Fruit fly (Drosophila melanogaster) whole organism, embryonic: ENCODE data around the gene CG7296.
A peak's percentile ranks its signal among the peaks of the same experiment; 100 is the strongest.

Experiments
- ATbp ChIP-seq: fragments of 200-800 bp; sonication (Bioruptor generic); optimal IDR thresholded peaks from 2 replicates; lab custom pipeline; 2017; ENCODE audit warnings: missing biosample characterization, mild to moderate bottlenecking, missing genetic modification characterization, missing genetic modification reagents
- Bdp1 ChIP-seq: fragments of 200-800 bp; sonication (Bioruptor generic); optimal IDR thresholded peaks from 3 replicates; lab custom pipeline; 2016; ENCODE audit warnings: missing biosample characterization, missing genetic modification characterization
- Bteb2 ChIP-seq: fragments of 200-800 bp; sonication (Bioruptor generic); optimal IDR thresholded peaks from 2 replicates; lab custom pipeline; 2016; ENCODE audit warnings: missing biosample characterization, missing genetic modification characterization
- CG11696 ChIP-seq: fragments of 200-800 bp; sonication (Bioruptor generic); IDR thresholded peaks from 2 replicates; pipeline ENCODE4 v1.3.6; 2022; ENCODE audit warnings: missing biosample characterization, missing genetic modification characterization
- CG12219 ChIP-seq: fragments of 200-800 bp; sonication (Bioruptor generic); optimal IDR thresholded peaks from 3 replicates; lab custom pipeline; 2018; ENCODE audit warnings: missing biosample characterization, mild to moderate bottlenecking, missing genetic modification characterization
- CG12391 ChIP-seq: fragments of 200-800 bp; sonication (Bioruptor generic); optimal IDR thresholded peaks from 3 replicates; lab custom pipeline; 2018; ENCODE audit warnings: missing biosample characterization, mild to moderate bottlenecking, missing genetic modification characterization, moderate library complexity
- CG12942 ChIP-seq: fragments of 200-800 bp; sonication (Bioruptor generic); optimal IDR thresholded peaks from 3 replicates; lab custom pipeline; 2016; ENCODE audit warnings: missing biosample characterization, missing genetic modification characterization
- CG13624 ChIP-seq: fragments of 200-800 bp; sonication (Bioruptor generic); optimal IDR thresholded peaks from 2 replicates; lab custom pipeline; 2016; ENCODE audit warnings: missing biosample characterization, missing genetic modification characterization
- CG14710 ChIP-seq: fragments of 200-800 bp; sonication (Bioruptor generic); optimal IDR thresholded peaks from 3 replicates; lab custom pipeline; 2019; ENCODE audit warnings: missing biosample characterization, mild to moderate bottlenecking, missing genetic modification characterization, moderate library complexity
- CG15073 ChIP-seq: fragments of 200-800 bp; sonication (Bioruptor generic); optimal IDR thresholded peaks from 2 replicates; lab custom pipeline; 2016; ENCODE audit warnings: missing biosample characterization, missing genetic modification characterization
- CG16815 ChIP-seq: fragments of 200-800 bp; sonication (Bioruptor generic); optimal IDR thresholded peaks from 3 replicates; lab custom pipeline; 2017; ENCODE audit warnings: missing biosample characterization, mild to moderate bottlenecking, missing genetic modification characterization
- CG18764 ChIP-seq: fragments of 200-800 bp; sonication (Bioruptor generic); optimal IDR thresholded peaks from 3 replicates; lab custom pipeline; 2016; ENCODE audit warnings: missing biosample characterization, missing genetic modification characterization
- CG2889 ChIP-seq: fragments of 200-800 bp; sonication (Bioruptor generic); IDR thresholded peaks from 3 replicates; pipeline ENCODE4 v1.3.6; 2022; ENCODE audit warnings: missing biosample characterization, missing genetic modification characterization
- CG31224 ChIP-seq: fragments of 200-800 bp; sonication (Bioruptor generic); IDR thresholded peaks from 2 replicates; pipeline ENCODE4 v1.3.6; 2022; ENCODE audit warnings: missing biosample characterization, missing genetic modification characterization
- CG32532 ChIP-seq: fragments of 200-800 bp; sonication (Bioruptor generic); IDR thresholded peaks from 2 replicates; pipeline ENCODE4 v1.3.6; 2022; ENCODE audit warnings: missing biosample characterization, missing genetic modification characterization
- CG3995 ChIP-seq: fragments of 200-800 bp; sonication (Bioruptor generic); optimal IDR thresholded peaks from 3 replicates; lab custom pipeline; 2016; ENCODE audit warnings: missing biosample characterization, missing genetic modification characterization
- CG4424 ChIP-seq: fragments of 200-800 bp; sonication (Bioruptor generic); optimal IDR thresholded peaks from 3 replicates; lab custom pipeline; 2016; ENCODE audit warnings: missing biosample characterization, missing genetic modification characterization
- CG7987 ChIP-seq: fragments of 200-800 bp; sonication (Bioruptor generic); optimal IDR thresholded peaks from 2 replicates; lab custom pipeline; 2018; ENCODE audit warnings: missing biosample characterization, mild to moderate bottlenecking, missing genetic modification characterization, moderate library complexity
- CG9932 ChIP-seq: fragments of 200-800 bp; sonication (Bioruptor generic); IDR thresholded peaks from 2 replicates; pipeline ENCODE4 v1.3.6; 2022; ENCODE audit warnings: missing biosample characterization, missing genetic modification characterization
- CTCF ChIP-seq: fragments of 200-800 bp; sonication (Bioruptor generic); optimal IDR thresholded peaks from 2 replicates; lab custom pipeline; 2017; ENCODE audit warnings: missing biosample characterization, mild to moderate bottlenecking, missing genetic modification characterization, moderate library complexity
- Deaf1 ChIP-seq: fragments of 200-800 bp; optimal IDR thresholded peaks from 3 replicates; lab custom pipeline; 2019; ENCODE audit warnings: missing biosample characterization, mild to moderate bottlenecking, missing genetic modification characterization, moderate library complexity
- HHEX ChIP-seq: fragments of 200-800 bp; sonication (Bioruptor generic); optimal IDR thresholded peaks from 3 replicates; lab custom pipeline; 2017; ENCODE audit warnings: missing biosample characterization, mild to moderate bottlenecking, missing genetic modification characterization, missing genetic modification reagents
- Hmr ChIP-seq: fragments of 200-800 bp; sonication (Bioruptor generic); optimal IDR thresholded peaks from 3 replicates; lab custom pipeline; 2017; ENCODE audit warnings: mild to moderate bottlenecking, missing biosample characterization, missing genetic modification reagents, missing genetic modification characterization
- Hmx ChIP-seq: fragments of 200-800 bp; sonication (Bioruptor generic); optimal IDR thresholded peaks from 2 replicates; lab custom pipeline; 2016; ENCODE audit warnings: missing biosample characterization, missing genetic modification characterization
- Oaz ChIP-seq: fragments of 200-800 bp; sonication (Bioruptor generic); IDR thresholded peaks from 2 replicates; pipeline ENCODE4 v1.3.6; 2022; ENCODE audit warnings: missing biosample characterization, missing genetic modification characterization
- Side ChIP-seq: fragments of 200-800 bp; sonication (Bioruptor generic); optimal IDR thresholded peaks from 2 replicates; lab custom pipeline; 2016; ENCODE audit warnings: missing biosample characterization, missing genetic modification characterization
- Six4 ChIP-seq: fragments of 200-800 bp; sonication (Bioruptor generic); optimal IDR thresholded peaks from 2 replicates; lab custom pipeline; 2016; ENCODE audit warnings: missing biosample characterization, missing genetic modification characterization
- ase ChIP-seq: fragments of 200-800 bp; sonication (Bioruptor generic); IDR thresholded peaks from 3 replicates; pipeline ENCODE4 v1.3.6; 2022; ENCODE audit warnings: missing biosample characterization, missing genetic modification characterization
- az2 ChIP-seq: fragments of 200-800 bp; sonication (Bioruptor generic); optimal IDR thresholded peaks from 3 replicates; lab custom pipeline; 2016; ENCODE audit warnings: missing biosample characterization, missing genetic modification characterization
- btn ChIP-seq: fragments of 200-800 bp; sonication (Bioruptor generic); optimal IDR thresholded peaks from 2 replicates; lab custom pipeline; 2016; ENCODE audit warnings: missing biosample characterization, missing genetic modification characterization
- chm ChIP-seq: fragments of 200-800 bp; sonication (Bioruptor generic); IDR thresholded peaks from 2 replicates; pipeline ENCODE4 v1.3.6; 2022; ENCODE audit warnings: missing biosample characterization, missing genetic modification characterization
- ci ChIP-seq: fragments of 200-800 bp; sonication (Bioruptor generic); IDR thresholded peaks from 3 replicates; pipeline ENCODE4 v1.3.6; 2022; ENCODE audit warnings: missing biosample characterization, missing genetic modification characterization
- crol ChIP-seq: fragments of 200-800 bp; sonication (Bioruptor generic); IDR thresholded peaks from 2 replicates; pipeline ENCODE4 v1.3.6; 2022; ENCODE audit warnings: missing biosample characterization, missing genetic modification characterization
- crp ChIP-seq, 2 experiments: fragments of 200-800 bp; sonication (Bioruptor generic); optimal IDR thresholded peaks; 2 replicates in 1 of 2; 3 replicates in 1 of 2; lab custom pipeline; 2017; ENCODE audit warnings: missing biosample characterization in 2 of 2, missing genetic modification characterization in 2 of 2, mild to moderate bottlenecking in 1 of 2, moderate library complexity in 1 of 2
- dysf ChIP-seq: fragments of 200-800 bp; sonication (Bioruptor generic); IDR thresholded peaks from 3 replicates; pipeline ENCODE4 v1.3.6; 2022; ENCODE audit warnings: missing biosample characterization, missing genetic modification characterization
- eve ChIP-seq, 2 experiments: fragments of >200 bp; optimal IDR thresholded peaks; 2 replicates each; lab custom pipeline; 2017; ENCODE audit warnings: missing biosample characterization in 2 of 2, missing genetic modification characterization in 2 of 2
- exex ChIP-seq: fragments of 200-800 bp; sonication (Bioruptor generic); optimal IDR thresholded peaks from 4 replicates; lab custom pipeline; 2018; ENCODE audit warnings: missing biosample characterization, mild to moderate bottlenecking, missing genetic modification characterization, moderate library complexity
- fd3F ChIP-seq: fragments of 200-800 bp; sonication (Bioruptor generic); optimal IDR thresholded peaks from 2 replicates; lab custom pipeline; 2018; ENCODE audit warnings: missing biosample characterization, mild to moderate bottlenecking, missing genetic modification characterization, moderate library complexity
- gsb-n ChIP-seq: fragments of 200-800 bp; sonication (Bioruptor generic); optimal IDR thresholded peaks from 3 replicates; lab custom pipeline; 2018; ENCODE audit warnings: missing biosample characterization, mild to moderate bottlenecking, missing genetic modification characterization
- ind ChIP-seq: fragments of 200-800 bp; sonication (Bioruptor generic); optimal IDR thresholded peaks from 3 replicates; lab custom pipeline; 2016; ENCODE audit warnings: missing biosample characterization, missing genetic modification characterization
- otp ChIP-seq: fragments of 200-800 bp; sonication (Bioruptor generic); IDR thresholded peaks from 3 replicates; pipeline ENCODE4, ENCODE4 v1.3.6; 2022; ENCODE audit warnings: missing biosample characterization, missing genetic modification characterization
- psq ChIP-seq: fragments of 200-800 bp; sonication (Bioruptor generic); optimal IDR thresholded peaks from 2 replicates; lab custom pipeline; 2017; ENCODE audit warnings: missing biosample characterization, missing genetic modification characterization
- pum ChIP-seq: fragments of 200-800 bp; sonication (Bioruptor generic); optimal IDR thresholded peaks from 2 replicates; lab custom pipeline; 2016; ENCODE audit warnings: missing biosample characterization, missing genetic modification characterization
- slp2 ChIP-seq: fragments of 200-800 bp; sonication (Bioruptor generic); optimal IDR thresholded peaks from 2 replicates; lab custom pipeline; 2016; ENCODE audit warnings: missing biosample characterization, missing genetic modification characterization
- tup ChIP-seq: fragments of 200-800 bp; sonication (Bioruptor generic); optimal IDR thresholded peaks from 2 replicates; lab custom pipeline; 2016; ENCODE audit warnings: missing biosample characterization, mild to moderate bottlenecking, missing genetic modification characterization, moderate library complexity
- usp ChIP-seq: fragments of >200 bp; optimal IDR thresholded peaks from 2 replicates; lab custom pipeline; 2017; ENCODE audit warnings: missing biosample characterization, missing genetic modification characterization

The CG7296 gene

dm6 chr2L:10703281-10703680, 16.4 kb upstream of the CG7296 start, which contains the start of gene CG6415 (continued):
- TF ChIP-seq Bteb2 (GFP tag; lab: Kevin White, UChicago), result peak; percentile 45
- peak; percentile 44 for TF ChIP-seq pum (GFP tag; lab: Kevin White, UChicago)
- TF ChIP-seq Hmr, result peak; percentile 72
- TF ChIP-seq CG14710 (tag; lab: Kevin White, UChicago), result peak; percentile 70
- peak; percentile 36 for TF ChIP-seq tup (GFP tag; lab: Kevin White, UChicago)
- peak; percentile 60 for TF ChIP-seq fd3F
- TF ChIP-seq CG16815 (GFP tag; lab: Kevin White, UChicago), result peak; percentile 31
- peak; percentile 78 for TF ChIP-seq CG4424
- TF ChIP-seq crp (GFP tag; optimal IDR thresholded peaks at IDR 0.05; lab: Kevin White, UChicago), result peak in 1 of 2 experiments; percentile 10
- TF ChIP-seq Oaz (GFP tag; lab: Robert Waterston, UW), result 0 out of 2 replicates have a peak, but pooled peaks have one; percentile 37
- TF ChIP-seq usp (GFP tag; lab: Kevin White, UChicago), result no peak
- TF ChIP-seq eve (GFP tag; optimal IDR thresholded peaks at IDR 0.05; lab: Kevin White, UChicago), result no peak
- TF ChIP-seq btn (GFP tag; lab: Kevin White, UChicago), result peak; percentile 30
- peak; percentile 74 for TF ChIP-seq ind (GFP tag; lab: Kevin White, UChicago)
- peak; percentile 70 for TF ChIP-seq HHEX (GFP tag; lab: Kevin White, UChicago)
- peak; percentile 26 for TF ChIP-seq CG3995
- peak; percentile 61; the same call in 1 of the 2 replicates for TF ChIP-seq chm (GFP tag; lab: Robert Waterston, UW)
- TF ChIP-seq Hmx, result no peak
- TF ChIP-seq Bdp1, result peak; percentile 25
- peak; percentile 50; the same call in 1 of the 3 replicates for TF ChIP-seq CG2889 (GFP tag; lab: Robert Waterston, UW)
- TF ChIP-seq Side (GFP tag; lab: Kevin White, UChicago), result peak; percentile 44
- peak; percentile 86 for TF ChIP-seq ci
- peak; percentile 70 for TF ChIP-seq CG13624 (GFP tag; lab: Kevin White, UChicago)
- peak; percentile 36; the same call in 1 of the 2 replicates for TF ChIP-seq CG9932 (GFP tag; lab: Robert Waterston, UW)
- peak; percentile 64 for TF ChIP-seq CG12219 (GFP tag; lab: Kevin White, UChicago)
- TF ChIP-seq CG12391, result peak; percentile 76
- peak; percentile 58; the same call in 1 of the 2 replicates for TF ChIP-seq CG11696 (GFP tag; lab: Robert Waterston, UW)
- TF ChIP-seq az2 (GFP tag; lab: Kevin White, UChicago), result peak; percentile 75
- TF ChIP-seq CG31224 (GFP tag; lab: Robert Waterston, UW), result peak; percentile 45; the same call in 1 of the 2 replicates
- peak; percentile 70 for TF ChIP-seq gsb-n (tag; lab: Kevin White, UChicago)
- TF ChIP-seq dysf (GFP tag; lab: Robert Waterston, UW), result peak; percentile 80
- TF ChIP-seq CG18764 (GFP tag; lab: Kevin White, UChicago), result peak; percentile 65
- peak; percentile 6 for TF ChIP-seq CG12942
- TF ChIP-seq CG32532, result peak; percentile 68; the same call in 1 of the 2 replicates
- TF ChIP-seq Deaf1, result no peak
- peak; percentile 52 for TF ChIP-seq slp2 (GFP tag; lab: Kevin White, UChicago)
- TF ChIP-seq CG7987 (GFP tag; lab: Kevin White, UChicago), result no peak
- 0 out of 2 replicates have a peak, but pooled peaks have one; percentile 21 for TF ChIP-seq crol (GFP tag; lab: Robert Waterston, UW)
- TF ChIP-seq exex (tag; lab: Kevin White, UChicago), result no peak
- TF ChIP-seq Six4 (GFP tag; lab: Kevin White, UChicago), result peak; percentile 40
- peak; percentile 76; the same call in 2 of the 3 replicates for TF ChIP-seq otp (GFP tag; lab: Robert Waterston, UW)
- TF ChIP-seq CG15073 (GFP tag; lab: Kevin White, UChicago), result no peak
- peak; percentile 71 for TF ChIP-seq ATbp (GFP tag; lab: Kevin White, UChicago)
- TF ChIP-seq psq (GFP tag; lab: Kevin White, UChicago), result no peak
- peak; percentile 73; the same call in 2 of the 3 replicates for TF ChIP-seq ase (GFP tag; lab: Robert Waterston, UW)
- TF ChIP-seq CTCF, result no peak
